Worm (Caenorhabditis elegans): ENCODE measurements around the gene F35D11.1.

- no peak for TF ChIP-seq fkh-10 (GFP tag; optimal IDR thresholded peaks at IDR 0.05)
- TF ChIP-seq F13H6.1 (tag; optimal IDR thresholded peaks at IDR 0.05) = no peak
- no peak for TF ChIP-seq lim-6 (tag; optimal IDR thresholded peaks at IDR 0.05)
- TF ChIP-seq tbx-2 (tag; optimal IDR thresholded peaks at IDR 0.05) = no peak
- no peak for TF ChIP-seq hlh-13 (GFP tag; optimal IDR thresholded peaks at IDR 0.05)
Observed at ce11 chrII:4612694-4613093, 14.0 kb upstream of the F35D11.1 start, which contains the start of gene pqn-35.

Measured in whole organism, late embryonic.